Worm (Caenorhabditis elegans) whole organism, late embryonic: ENCODE data around the gene B0303.4.

Source experiments
- ama-1 ChIP-seq: fragments of 150-350 bp; optimal IDR thresholded peaks from 2 replicates; lab custom pipeline; 2014
- ceh-9 ChIP-seq: sonication (generic microtip); optimal IDR thresholded peaks from 2 replicates; lab custom pipeline; 2016; ENCODE audit warnings: mild to moderate bottlenecking, missing genetic modification characterization, inconsistent platforms, missing compliant biosample characterization
- dmd-4 ChIP-seq: sonication (generic microtip); optimal IDR thresholded peaks from 2 replicates; lab custom pipeline; 2016; ENCODE audit warnings: borderline replicate concordance, missing genetic modification characterization, missing compliant biosample characterization
- pha-4 ChIP-seq: fragments of 150-350 bp; optimal IDR thresholded peaks from 2 replicates; lab custom pipeline; 2018; ENCODE audit warnings: missing biosample characterization, missing genetic modification reagents, missing genetic modification characterization
- ref-2 ChIP-seq: sonication (generic microtip); optimal IDR thresholded peaks from 2 replicates; lab custom pipeline; 2016; ENCODE audit warnings: missing genetic modification characterization, missing compliant biosample characterization
- syd-9 ChIP-seq: sonication (generic microtip); optimal IDR thresholded peaks from 2 replicates; lab custom pipeline; 2016; ENCODE audit warnings: mild to moderate bottlenecking, missing genetic modification characterization, moderate library complexity, missing compliant biosample characterization
- tbx-2 ChIP-seq: sonication (generic microtip); optimal IDR thresholded peaks from 2 replicates; lab custom pipeline; 2016; ENCODE audit warnings: missing genetic modification characterization, missing compliant biosample characterization

ce11 chrIII:8738289-8738688, 48.6 kb downstream of the B0303.4 start:
- TF ChIP-seq ama-1 (lab: Kevin White, UChicago) (no peak), dmd-4 (tag; lab: Kevin White, UChicago) (no peak), syd-9 (no peak), ceh-9 (tag; lab: Kevin White, UChicago) (no peak), tbx-2 (no peak), pha-4 (tag; lab: Kevin White, UChicago) (no peak), ref-2 (tag; lab: Kevin White, UChicago) (no peak)
